ENCODE assay signal across 4 worm cellular contexts in genomic region chrIII:12847623-12848022, ce11.
TF ChIP-seq lines count a peak whose summit lies in the region.

No protein-coding gene starts in this region.

TF ChIP-seq in whole organism, L1 larva, 84 proteins besides CTCF, POLR2A, EP300 and RAD21 (continued from another document and continues in another):
- TF ChIP-seq nhr-84 (tag; optimal IDR thresholded peaks at IDR 0.05; lab: Kevin White, UChicago) (no peak), swsn-7 (tag; optimal IDR thresholded peaks at IDR 0.05; lab: Kevin White, UChicago) (no peak), elt-2 (tag; optimal IDR thresholded peaks at IDR 0.05; lab: Kevin White, UChicago) (no peak), dpl-1 (GFP tag; optimal IDR thresholded peaks at IDR 0.05; lab: Kevin White, UChicago) (peak in 2 of 3 experiments; percentile 2 to 33), ceh-82 (tag; optimal IDR thresholded peaks at IDR 0.05; lab: Kevin White, UChicago) (no peak), vab-15 (tag; optimal IDR thresholded peaks at IDR 0.05; lab: Kevin White, UChicago) (no peak), zag-1 (tag; optimal IDR thresholded peaks at IDR 0.05; lab: Kevin White, UChicago) (no peak), ets-5 (GFP tag; IDR thresholded peaks at IDR 0.05; lab: Robert Waterston, UW) (no peak), ceh-8 (GFP tag; optimal IDR thresholded peaks at IDR 0.05; lab: Kevin White, UChicago) (no peak), F16B12.6 (tag; optimal IDR thresholded peaks at IDR 0.05; lab: Kevin White, UChicago) (no peak), lin-15B (tag; optimal IDR thresholded peaks at IDR 0.05; lab: Kevin White, UChicago) (no peak), ceh-90 (tag; optimal IDR thresholded peaks at IDR 0.05; lab: Kevin White, UChicago) (no peak), lin-35 (GFP tag; optimal IDR thresholded peaks at IDR 0.05; lab: Kevin White, UChicago) (no peak), nhr-12 (tag; optimal IDR thresholded peaks at IDR 0.05; lab: Kevin White, UChicago) (no peak), nhr-71 (tag; optimal IDR thresholded peaks at IDR 0.05; lab: Kevin White, UChicago) (peak; percentile 4), nhr-28 (tag; optimal IDR thresholded peaks at IDR 0.05; lab: Kevin White, UChicago) (no peak), blmp-1 (tag; optimal IDR thresholded peaks at IDR 0.05; lab: Kevin White, UChicago) (peak; percentile 59), snu-23 (GFP tag; optimal IDR thresholded peaks at IDR 0.05; lab: Kevin White, UChicago) (peak; percentile 11), fos-1 (tag; optimal IDR thresholded peaks at IDR 0.05; lab: Kevin White, UChicago) (peak; percentile 56), nhr-19 (GFP tag; conservative IDR thresholded peaks at IDR 0.05; lab: Robert Waterston, UW) (no peak), sptf-1 (tag; optimal IDR thresholded peaks at IDR 0.05; lab: Kevin White, UChicago) (no peak), unc-130 (tag; optimal IDR thresholded peaks at IDR 0.05; lab: Kevin White, UChicago) (no peak), ceh-63 (GFP tag; optimal IDR thresholded peaks at IDR 0.05; lab: Kevin White, UChicago) (no peak), mef-2 (tag; optimal IDR thresholded peaks at IDR 0.05; lab: Kevin White, UChicago) (no peak), nhr-237 (tag; optimal IDR thresholded peaks at IDR 0.05; lab: Kevin White, UChicago) (no peak), skn-1 (tag; optimal IDR thresholded peaks at IDR 0.05; lab: Kevin White, UChicago) (peak; percentile 28), elt-3 (tag; optimal IDR thresholded peaks at IDR 0.05; lab: Kevin White, UChicago) (peak in 4 of 6 experiments; percentile 52 to 87 (median 76)), pqm-1 (tag; optimal IDR thresholded peaks at IDR 0.05; lab: Kevin White, UChicago) (no peak), nhr-76 (tag; optimal IDR thresholded peaks at IDR 0.05; lab: Kevin White, UChicago) (no peak), lir-3 (tag; optimal IDR thresholded peaks at IDR 0.05; lab: Kevin White, UChicago; ENCODE audit: poor library complexity) (no peak), alr-1 (tag; optimal IDR thresholded peaks at IDR 0.05; lab: Kevin White, UChicago; ENCODE audit: borderline replicate concordance) (no peak), ztf-4 (tag; optimal IDR thresholded peaks at IDR 0.05; lab: Kevin White, UChicago) (no peak), hlh-4 (tag; optimal IDR thresholded peaks at IDR 0.05; lab: Kevin White, UChicago) (no peak)

TF ChIP-seq in whole organism, L2 larva, 48 proteins besides CTCF, POLR2A, EP300 and RAD21 (continued from another document):
- TF ChIP-seq dmd-4 (tag; optimal IDR thresholded peaks at IDR 0.05; lab: Kevin White, UChicago) (no peak), unc-55 (GFP tag; optimal IDR thresholded peaks at IDR 0.05; lab: Kevin White, UChicago) (no peak), nhr-237 (tag; optimal IDR thresholded peaks at IDR 0.05; lab: Kevin White, UChicago) (no peak), lsy-2 (tag; optimal IDR thresholded peaks at IDR 0.05; lab: Kevin White, UChicago) (no peak), gmeb-1 (tag; optimal IDR thresholded peaks at IDR 0.05; lab: Kevin White, UChicago) (no peak), blmp-1 (tag; optimal IDR thresholded peaks at IDR 0.05; lab: Kevin White, UChicago; ENCODE audit: insufficient read depth) (peak; percentile 37), nhr-10 (tag; optimal IDR thresholded peaks at IDR 0.05; lab: Kevin White, UChicago) (no peak), lin-13 (GFP tag; optimal IDR thresholded peaks at IDR 0.05; lab: Kevin White, UChicago) (no peak), sem-4 (tag; optimal IDR thresholded peaks at IDR 0.05; lab: Kevin White, UChicago) (peak; percentile 66), crh-2 (tag; optimal IDR thresholded peaks at IDR 0.05; lab: Kevin White, UChicago) (no peak), nhr-25 (tag; optimal IDR thresholded peaks at IDR 0.05; lab: Kevin White, UChicago) (peak; percentile 19), sma-3 (GFP tag; optimal IDR thresholded peaks at IDR 0.05; lab: Kevin White, UChicago) (peak; percentile 2), sma-9 (GFP tag; optimal IDR thresholded peaks at IDR 0.05; lab: Kevin White, UChicago) (peak; percentile 80), sma-9 (tag; optimal IDR thresholded peaks at IDR 0.05; lab: Kevin White, UChicago) (no peak)

TF ChIP-seq in whole organism, L3 larva, 47 proteins besides CTCF, POLR2A, EP300 and RAD21 (continued from another document):
- TF ChIP-seq mml-1 (tag; optimal IDR thresholded peaks at IDR 0.05; lab: Kevin White, UChicago), result no peak
- no peak for TF ChIP-seq ztf-4 (tag; optimal IDR thresholded peaks at IDR 0.05; lab: Kevin White, UChicago)
- TF ChIP-seq nhr-23 (tag; optimal IDR thresholded peaks at IDR 0.05; lab: Kevin White, UChicago), result no peak
- no peak for TF ChIP-seq nhr-67 (tag; optimal IDR thresholded peaks at IDR 0.05; lab: Kevin White, UChicago)
- TF ChIP-seq eor-1 (tag; optimal IDR thresholded peaks at IDR 0.05; lab: Kevin White, UChicago), result no peak
- TF ChIP-seq fkh-10 (GFP tag; optimal IDR thresholded peaks at IDR 0.05; lab: Kevin White, UChicago), result no peak
- TF ChIP-seq pqm-1 (tag; optimal IDR thresholded peaks at IDR 0.05; lab: Kevin White, UChicago), result peak; percentile 43

TF ChIP-seq in whole organism, L4 larva, 104 proteins besides CTCF, POLR2A, EP300 and RAD21 (continued from another document):
- no peak for TF ChIP-seq ama-1 (optimal IDR thresholded peaks at IDR 0.05; lab: Kevin White, UChicago)
- no peak for TF ChIP-seq ZK546.5 (tag; optimal IDR thresholded peaks at IDR 0.05; lab: Kevin White, UChicago)
- TF ChIP-seq dmd-6 (GFP tag; IDR thresholded peaks at IDR 0.05; lab: Robert Waterston, UW), result peak; percentile 69
- TF ChIP-seq zip-2 (tag; optimal IDR thresholded peaks at IDR 0.05; lab: Kevin White, UChicago), result no peak
- TF ChIP-seq mep-1 (tag; optimal IDR thresholded peaks at IDR 0.05; lab: Kevin White, UChicago), result no peak
- TF ChIP-seq nhr-41 (GFP tag; IDR thresholded peaks at IDR 0.05; lab: Robert Waterston, UW), result no peak
- TF ChIP-seq zfp-2 (tag; optimal IDR thresholded peaks at IDR 0.05; lab: Kevin White, UChicago), result no peak
- peak; percentile 73 for TF ChIP-seq dve-1 (tag; optimal IDR thresholded peaks at IDR 0.05; lab: Kevin White, UChicago; ENCODE audit: insufficient read depth)
- TF ChIP-seq ceh-32 (tag; optimal IDR thresholded peaks at IDR 0.05; lab: Kevin White, UChicago; ENCODE audit: poor library complexity), result no peak
- no peak for TF ChIP-seq Y75B8A.6 (GFP tag; IDR thresholded peaks at IDR 0.05; lab: Robert Waterston, UW)
- no peak for TF ChIP-seq sdz-12 (GFP tag; optimal IDR thresholded peaks at IDR 0.05; lab: Kevin White, UChicago)
- no peak for TF ChIP-seq nhr-6 (tag; optimal IDR thresholded peaks at IDR 0.05; lab: Kevin White, UChicago)
- no peak for TF ChIP-seq attf-4 (tag; optimal IDR thresholded peaks at IDR 0.05; lab: Kevin White, UChicago)
- TF ChIP-seq zfp-3 (GFP tag; conservative IDR thresholded peaks at IDR 0.05; lab: Robert Waterston, UW), result no peak
- TF ChIP-seq mxl-2 (GFP tag; conservative IDR thresholded peaks at IDR 0.05; lab: Robert Waterston, UW), result no peak
- TF ChIP-seq lin-38 (GFP tag; IDR thresholded peaks at IDR 0.05; lab: Robert Waterston, UW), result no peak
- TF ChIP-seq ztf-11 (tag; optimal IDR thresholded peaks at IDR 0.05; lab: Kevin White, UChicago), result no peak
- no peak for TF ChIP-seq nhr-42 (GFP tag; IDR thresholded peaks at IDR 0.05; lab: Robert Waterston, UW)
- TF ChIP-seq hlh-11 (tag; optimal IDR thresholded peaks at IDR 0.05; lab: Kevin White, UChicago), result peak; percentile 51
- TF ChIP-seq hlh-30 (tag; optimal IDR thresholded peaks at IDR 0.05; lab: Kevin White, UChicago; ENCODE audit: insufficient read depth), result no peak
- TF ChIP-seq nhr-28 (tag; optimal IDR thresholded peaks at IDR 0.05; lab: Kevin White, UChicago), result peak; percentile 52
- TF ChIP-seq ceh-62 (tag; optimal IDR thresholded peaks at IDR 0.05; lab: Kevin White, UChicago), result no peak
- no peak for TF ChIP-seq T20F7.1 (GFP tag; optimal IDR thresholded peaks at IDR 0.05; lab: Kevin White, UChicago)
- no peak for TF ChIP-seq hmg-1.1 (GFP tag; IDR thresholded peaks at IDR 0.05; lab: Robert Waterston, UW)
- no peak for TF ChIP-seq saeg-2 (GFP tag; IDR thresholded peaks at IDR 0.05; lab: Robert Waterston, UW)
- peak; percentile 55 for TF ChIP-seq aha-1 (tag; lab: Kevin White, UChicago)
- TF ChIP-seq daf-8 (GFP tag; IDR thresholded peaks at IDR 0.05; lab: Robert Waterston, UW), result no peak
- TF ChIP-seq lim-7 (GFP tag; IDR thresholded peaks at IDR 0.05; lab: Robert Waterston, UW), result no peak
- no peak for TF ChIP-seq tag-97 (GFP tag; IDR thresholded peaks at IDR 0.05; lab: Robert Waterston, UW)
- no peak for TF ChIP-seq gei-8 (GFP tag; optimal IDR thresholded peaks at IDR 0.05; lab: Kevin White, UChicago)
- peak; percentile 57 for TF ChIP-seq lin-13 (GFP tag; optimal IDR thresholded peaks at IDR 0.05; lab: Kevin White, UChicago)
- no peak for TF ChIP-seq lsy-2 (tag; optimal IDR thresholded peaks at IDR 0.05; lab: Kevin White, UChicago)
- no peak for TF ChIP-seq lin-29 (GFP tag; IDR thresholded peaks at IDR 0.05; lab: Robert Waterston, UW)
- no peak for TF ChIP-seq lin-1 (GFP tag; IDR thresholded peaks at IDR 0.05; lab: Robert Waterston, UW)
- TF ChIP-seq Y105C5A.15 (GFP tag; IDR thresholded peaks at IDR 0.05; lab: Robert Waterston, UW), result no peak
- no peak for TF ChIP-seq cey-2 (tag; optimal IDR thresholded peaks at IDR 0.05; lab: Kevin White, UChicago; ENCODE audit: borderline replicate concordance, insufficient read depth)
- TF ChIP-seq ceh-28 (tag; optimal IDR thresholded peaks at IDR 0.05; lab: Kevin White, UChicago), result no peak
- TF ChIP-seq lir-3 (tag; optimal IDR thresholded peaks at IDR 0.05; lab: Kevin White, UChicago), result no peak
TF ChIP-seq in whole organism, L4 larva: peak in this region for 7.
